Fruit fly (Drosophila melanogaster): ENCODE data around the gene Adhr.

Gene Adhr

dm6 chr2L:14630988-14631723 is 15.8 kb downstream of the Adhr start (continued):
- TF ChIP-seq tup (GFP tag; optimal IDR thresholded peaks at IDR 0.05) = no peak
- TF ChIP-seq CG34376 (GFP tag; optimal IDR thresholded peaks at IDR 0.05) = no peak
- no peak for TF ChIP-seq ham (GFP tag; IDR thresholded peaks at IDR 0.05)
- no peak for TF ChIP-seq CG2199 (GFP tag; IDR thresholded peaks at IDR 0.05)
- peak; percentile 2 for TF ChIP-seq Antp (GFP tag; optimal IDR thresholded peaks at IDR 0.05)
- TF ChIP-seq salm (tag; optimal IDR thresholded peaks at IDR 0.05) = no peak
- peak; percentile 14 for TF ChIP-seq fd96Cb (tag; optimal IDR thresholded peaks at IDR 0.05)
- TF ChIP-seq Mes4 (GFP tag; optimal IDR thresholded peaks at IDR 0.05) = no peak
- peak; percentile 11 for TF ChIP-seq CG8388 (GFP tag; optimal IDR thresholded peaks at IDR 0.05)
- no peak for TF ChIP-seq CG5953 (GFP tag; IDR thresholded peaks at IDR 0.05)
- TF ChIP-seq Ets65A (GFP tag) = peak; percentile 92
- TF ChIP-seq Bteb2 (GFP tag; optimal IDR thresholded peaks at IDR 0.05) = no peak
- no peak for TF ChIP-seq ERR (GFP tag; optimal IDR thresholded peaks at IDR 0.05)
- TF ChIP-seq CG10321 (GFP tag; IDR thresholded peaks at IDR 0.05) = no peak
- TF ChIP-seq CG6854 (GFP tag; optimal IDR thresholded peaks at IDR 0.05) = no peak
- TF ChIP-seq CG11456 (GFP tag; IDR thresholded peaks at IDR 0.05) = no peak
- TF ChIP-seq CG13296 (GFP tag; optimal IDR thresholded peaks at IDR 0.05) = no peak
- TF ChIP-seq CG4424 (GFP tag; optimal IDR thresholded peaks at IDR 0.05) = peak; percentile 30
- TF ChIP-seq CG18764 (GFP tag; optimal IDR thresholded peaks at IDR 0.05) = no peak
- no peak for TF ChIP-seq Max (GFP tag; optimal IDR thresholded peaks at IDR 0.05)
- no peak for TF ChIP-seq prd (optimal IDR thresholded peaks at IDR 0.05)
- TF ChIP-seq prd (GFP tag; IDR thresholded peaks at IDR 0.05) = peak; percentile 79; the same call in 2 of the 3 replicates
- no peak for TF ChIP-seq ind (GFP tag; optimal IDR thresholded peaks at IDR 0.05)
- TF ChIP-seq pita (GFP tag; optimal IDR thresholded peaks at IDR 0.05) = no peak
- TF ChIP-seq Hand (GFP tag; optimal IDR thresholded peaks at IDR 0.05) = no peak
- no peak for TF ChIP-seq hkb (optimal IDR thresholded peaks at IDR 0.05)
- TF ChIP-seq hkb (GFP tag; IDR thresholded peaks at IDR 0.05) = no peak
- TF ChIP-seq wek (GFP tag; optimal IDR thresholded peaks at IDR 0.05) = no peak
- TF ChIP-seq Rfx (GFP tag; IDR thresholded peaks at IDR 0.05) = no peak
- no peak for TF ChIP-seq pum (GFP tag; optimal IDR thresholded peaks at IDR 0.05)
- no peak for TF ChIP-seq CG4404 (GFP tag; IDR thresholded peaks at IDR 0.05)
- TF ChIP-seq crol (GFP tag; IDR thresholded peaks at IDR 0.05) = no peak
- no peak for TF ChIP-seq Hr39 (optimal IDR thresholded peaks at IDR 0.05)
- no peak for TF ChIP-seq sr (GFP tag; IDR thresholded peaks at IDR 0.05)
- peak; percentile 37 for TF ChIP-seq unpg (GFP tag; optimal IDR thresholded peaks at IDR 0.05)
- TF ChIP-seq Spps (tag; optimal IDR thresholded peaks at IDR 0.05) = no peak
- no peak for TF ChIP-seq CG2120 (GFP tag; optimal IDR thresholded peaks at IDR 0.05)
- TF ChIP-seq CG15269 (tag; optimal IDR thresholded peaks at IDR 0.05) = no peak
- no peak for TF ChIP-seq Dek (tag; optimal IDR thresholded peaks at IDR 0.05)
- no peak for TF ChIP-seq Gsc (GFP tag; IDR thresholded peaks at IDR 0.05)
- TF ChIP-seq cad (GFP tag; optimal IDR thresholded peaks at IDR 0.05) = no peak
- no peak for TF ChIP-seq CG7357 (GFP tag; IDR thresholded peaks at IDR 0.05)
- no peak for TF ChIP-seq CG6654 (GFP tag; optimal IDR thresholded peaks at IDR 0.05)
- TF ChIP-seq Side (GFP tag; optimal IDR thresholded peaks at IDR 0.05) = no peak
- no peak for TF ChIP-seq Mad (GFP tag; optimal IDR thresholded peaks at IDR 0.05)
- TF ChIP-seq CG9797 (GFP tag; optimal IDR thresholded peaks at IDR 0.05) = no peak
- TF ChIP-seq Elba2 (GFP tag; optimal IDR thresholded peaks at IDR 0.05) = no peak
- no peak for TF ChIP-seq bcd (GFP tag; optimal IDR thresholded peaks at IDR 0.05)
- no peak for TF ChIP-seq hth (optimal IDR thresholded peaks at IDR 0.05)
- peak in 1 of 2 experiments; percentile 31 for TF ChIP-seq Hr51 (GFP tag; optimal IDR thresholded peaks at IDR 0.05)
- no peak for TF ChIP-seq sc (optimal IDR thresholded peaks at IDR 0.05)
- TF ChIP-seq sc (GFP tag; optimal IDR thresholded peaks at IDR 0.05) = no peak
- no peak for TF ChIP-seq CG4328 (GFP tag; optimal IDR thresholded peaks at IDR 0.05)
